Fruit fly (Drosophila melanogaster) whole organism, prepupa: Measurements from ENCODE around the gene hry.
A peak's percentile ranks its signal among the peaks of the same experiment; 100 is the strongest.

Experiments used
- Blimp-1 ChIP-seq: fragments of 200-800 bp; sonication (Bioruptor generic); optimal IDR thresholded peaks from 3 replicates; lab custom pipeline; 2017; ENCODE audit warnings: missing biosample characterization, missing genetic modification characterization, mild to moderate bottlenecking, moderate library complexity, missing genetic modification reagents
- CG10631 ChIP-seq: fragments of 200-800 bp; sonication (Bioruptor generic); optimal IDR thresholded peaks from 2 replicates; lab custom pipeline; 2016; ENCODE audit warnings: missing biosample characterization, missing genetic modification characterization
- CG11294 ChIP-seq: fragments of 200-800 bp; sonication (Bioruptor generic); IDR thresholded peaks from 2 replicates; pipeline ENCODE4 v1.3.6; 2022; ENCODE audit warnings: missing biosample characterization, missing genetic modification characterization
- CG11902 ChIP-seq: fragments of 200-800 bp; sonication (Bioruptor generic); optimal IDR thresholded peaks from 3 replicates; lab custom pipeline; 2016; ENCODE audit warnings: missing biosample characterization, missing genetic modification characterization
- CG15336 ChIP-seq: fragments of 200-800 bp; sonication (Bioruptor generic); IDR thresholded peaks from 2 replicates; pipeline ENCODE4 v1.3.6; 2022; ENCODE audit warnings: missing biosample characterization, missing genetic modification characterization
- CG3032 ChIP-seq: fragments of 200-800 bp; optimal IDR thresholded peaks from 2 replicates; lab custom pipeline; 2019; ENCODE audit warnings: missing biosample characterization, mild to moderate bottlenecking, missing genetic modification characterization, moderate library complexity
- CG32006 ChIP-seq: fragments of 200-800 bp; sonication (Bioruptor generic); optimal IDR thresholded peaks from 3 replicates; lab custom pipeline; 2017; ENCODE audit warnings: missing biosample characterization, mild to moderate bottlenecking, missing genetic modification characterization
- CG34406 ChIP-seq: fragments of 200-800 bp; sonication (Bioruptor generic); optimal IDR thresholded peaks from 3 replicates; lab custom pipeline; 2016; ENCODE audit warnings: missing biosample characterization, missing genetic modification characterization
- CG3919 ChIP-seq: fragments of 200-800 bp; sonication (Bioruptor generic); optimal IDR thresholded peaks from 3 replicates; lab custom pipeline; 2016; ENCODE audit warnings: missing biosample characterization, missing genetic modification characterization
- CG4318 ChIP-seq: fragments of 200-800 bp; sonication (Bioruptor generic); optimal IDR thresholded peaks from 3 replicates; lab custom pipeline; 2017; ENCODE audit warnings: missing biosample characterization, mild to moderate bottlenecking, missing genetic modification characterization
- CG6276 ChIP-seq: fragments of 200-800 bp; sonication (Bioruptor generic); optimal IDR thresholded peaks from 2 replicates; lab custom pipeline; 2017; ENCODE audit warnings: missing biosample characterization, mild to moderate bottlenecking, missing genetic modification characterization
- CG6792 ChIP-seq: fragments of 200-800 bp; sonication (Bioruptor generic); optimal IDR thresholded peaks from 3 replicates; lab custom pipeline; 2016; ENCODE audit warnings: missing biosample characterization, missing genetic modification characterization
- CG6808 ChIP-seq: fragments of 200-800 bp; sonication (Bioruptor generic); optimal IDR thresholded peaks from 3 replicates; lab custom pipeline; 2017; ENCODE audit warnings: missing biosample characterization, missing genetic modification characterization, mild to moderate bottlenecking, moderate library complexity, missing genetic modification reagents
- CG6854 ChIP-seq: fragments of 200-800 bp; sonication (Bioruptor generic); optimal IDR thresholded peaks from 2 replicates; lab custom pipeline; 2017; ENCODE audit warnings: missing biosample characterization, mild to moderate bottlenecking, missing genetic modification characterization
- CG7368 ChIP-seq: fragments of 200-800 bp; sonication (Bioruptor generic); optimal IDR thresholded peaks from 3 replicates; lab custom pipeline; 2016; ENCODE audit warnings: missing biosample characterization, missing genetic modification characterization
- CG8119 ChIP-seq: fragments of 200-800 bp; sonication (Bioruptor generic); IDR thresholded peaks from 3 replicates; pipeline ENCODE4 v1.3.6; 2022; ENCODE audit warnings: missing biosample characterization, missing genetic modification characterization
- Eip75B ChIP-seq: fragments of 200-800 bp; sonication (Bioruptor generic); optimal IDR thresholded peaks from 3 replicates; lab custom pipeline; 2016; ENCODE audit warnings: missing biosample characterization, missing genetic modification characterization
- Eip78C ChIP-seq: fragments of 200-800 bp; sonication (Bioruptor generic); peaks from one replicate; lab custom pipeline; 2016; ENCODE audit warnings: missing biosample characterization, missing genetic modification characterization
- Eip93F ChIP-seq: fragments of 200-800 bp; sonication (Bioruptor generic); optimal IDR thresholded peaks from 2 replicates; lab custom pipeline; 2016; ENCODE audit warnings: missing biosample characterization, mild to moderate bottlenecking, missing genetic modification characterization
- Gug ChIP-seq: fragments of 200-800 bp; sonication (Bioruptor generic); IDR thresholded peaks from 2 replicates; pipeline ENCODE4 v1.3.6; 2022; ENCODE audit warnings: missing biosample characterization, missing genetic modification characterization
- Hr38 ChIP-seq: sonication (Bioruptor generic); optimal IDR thresholded peaks from 2 replicates; lab custom pipeline; 2016; ENCODE audit warnings: missing biosample characterization, missing genetic modification characterization
- Hr39 ChIP-seq: fragments of 200-800 bp; sonication (Bioruptor generic); optimal IDR thresholded peaks from 2 replicates; lab custom pipeline; 2016; ENCODE audit warnings: missing biosample characterization, missing genetic modification characterization
- Hr4 ChIP-seq: fragments of 200-800 bp; sonication (Bioruptor generic); optimal IDR thresholded peaks from 3 replicates; lab custom pipeline; 2016; ENCODE audit warnings: missing biosample characterization, missing genetic modification characterization
- Lpt ChIP-seq: fragments of 200-800 bp; sonication (Bioruptor generic); optimal IDR thresholded peaks from 3 replicates; lab custom pipeline; 2016; ENCODE audit warnings: missing biosample characterization, missing genetic modification characterization
- Met ChIP-seq: fragments of 200-800 bp; sonication (Bioruptor generic); optimal IDR thresholded peaks from 3 replicates; lab custom pipeline; 2016; ENCODE audit warnings: missing biosample characterization, missing genetic modification characterization
- OdsH ChIP-seq: fragments of 200-800 bp; sonication (Bioruptor generic); optimal IDR thresholded peaks from 3 replicates; lab custom pipeline; 2016; ENCODE audit warnings: missing biosample characterization, missing genetic modification characterization
- Smox ChIP-seq: fragments of 200-800 bp; sonication (Bioruptor generic); optimal IDR thresholded peaks from 3 replicates; lab custom pipeline; 2016; ENCODE audit warnings: missing biosample characterization, missing genetic modification characterization
- Sox102F ChIP-seq: fragments of 200-800 bp; sonication (Bioruptor generic); optimal IDR thresholded peaks from 2 replicates; lab custom pipeline; 2016; ENCODE audit warnings: missing biosample characterization, mild to moderate bottlenecking, missing genetic modification characterization
- acj6 ChIP-seq: fragments of 200-800 bp; sonication (Bioruptor generic); optimal IDR thresholded peaks from 3 replicates; lab custom pipeline; 2016; ENCODE audit warnings: missing biosample characterization, missing genetic modification characterization
- cyc ChIP-seq: fragments of 200-800 bp; sonication (Bioruptor generic); optimal IDR thresholded peaks from 3 replicates; lab custom pipeline; 2016; ENCODE audit warnings: missing biosample characterization, missing genetic modification characterization
- dac ChIP-seq: fragments of 200-800 bp; sonication (Bioruptor generic); optimal IDR thresholded peaks from 2 replicates; lab custom pipeline; 2017; ENCODE audit warnings: missing biosample characterization, mild to moderate bottlenecking, missing genetic modification characterization
- dsx ChIP-seq: fragments of 200-800 bp; optimal IDR thresholded peaks from 3 replicates; lab custom pipeline; 2019; ENCODE audit warnings: missing biosample characterization, mild to moderate bottlenecking, missing genetic modification characterization, moderate library complexity; ENCODE audit not compliant: poor library complexity, severe bottlenecking
- eg ChIP-seq: fragments of 200-800 bp; sonication (Bioruptor generic); IDR thresholded peaks from 3 replicates; pipeline ENCODE4 v1.3.6; 2022; ENCODE audit warnings: missing biosample characterization, missing genetic modification characterization
- esn ChIP-seq: fragments of 200-800 bp; sonication (Bioruptor generic); optimal IDR thresholded peaks from 2 replicates; lab custom pipeline; 2016; ENCODE audit warnings: missing biosample characterization, mild to moderate bottlenecking, missing genetic modification characterization, moderate library complexity
- fd59A ChIP-seq: fragments of 200-800 bp; sonication (Bioruptor generic); optimal IDR thresholded peaks from 2 replicates; lab custom pipeline; 2017; ENCODE audit warnings: missing biosample characterization, mild to moderate bottlenecking, missing genetic modification characterization, missing genetic modification reagents
- fd85E ChIP-seq: fragments of 200-800 bp; sonication (Bioruptor generic); optimal IDR thresholded peaks from 3 replicates; lab custom pipeline; 2016; ENCODE audit warnings: missing biosample characterization, missing genetic modification characterization
- fkh ChIP-seq: fragments of 200-800 bp; sonication (Bioruptor generic); optimal IDR thresholded peaks from 3 replicates; lab custom pipeline; 2017; ENCODE audit warnings: missing biosample characterization, mild to moderate bottlenecking, missing genetic modification characterization, moderate library complexity
- lz ChIP-seq: fragments of 200-800 bp; sonication (Bioruptor generic); optimal IDR thresholded peaks from 3 replicates; lab custom pipeline; 2016; ENCODE audit warnings: missing biosample characterization, missing genetic modification characterization
- net ChIP-seq: fragments of 200-800 bp; sonication (Bioruptor generic); optimal IDR thresholded peaks from 3 replicates; lab custom pipeline; 2016; ENCODE audit warnings: missing biosample characterization, missing genetic modification characterization
- pdm3 ChIP-seq: fragments of 200-800 bp; sonication (Bioruptor generic); optimal IDR thresholded peaks from 3 replicates; lab custom pipeline; 2016; ENCODE audit warnings: missing biosample characterization, missing genetic modification characterization
- salr ChIP-seq, 2 experiments: fragments of 200-800 bp; sonication (Bioruptor generic); optimal IDR thresholded peaks; 3 replicates each; lab custom pipeline; 2016 to 2018; ENCODE audit warnings: missing biosample characterization in 2 of 2, missing genetic modification characterization in 2 of 2, mild to moderate bottlenecking in 1 of 2
- spab ChIP-seq: fragments of 200-800 bp; sonication (Bioruptor generic); optimal IDR thresholded peaks from 2 replicates; lab custom pipeline; 2017; ENCODE audit warnings: missing biosample characterization, mild to moderate bottlenecking, missing genetic modification characterization, missing genetic modification reagents
- ss ChIP-seq, 2 experiments: fragments of 200-800 bp; sonication (Bioruptor generic); optimal IDR thresholded peaks; 2 replicates in 1 of 2; 3 replicates in 1 of 2; lab custom pipeline; 2017 to 2018; ENCODE audit warnings: mild to moderate bottlenecking in 2 of 2, missing biosample characterization in 2 of 2, missing genetic modification characterization in 2 of 2, moderate library complexity in 1 of 2
- svp ChIP-seq: fragments of 200-800 bp; sonication (Bioruptor generic); peaks from one replicate; lab custom pipeline; 2016; ENCODE audit warnings: missing biosample characterization, missing genetic modification characterization
- topi ChIP-seq: fragments of 200-800 bp; sonication (Bioruptor generic); optimal IDR thresholded peaks from 3 replicates; lab custom pipeline; 2016; ENCODE audit warnings: missing biosample characterization, missing genetic modification characterization

Gene hry

dm6 chr3L:8640139-8640538 lies 35.4 kb upstream of the hry start, which contains the start of gene Cpr66D:
TSS of gene Cpr66D (plus strand) at chr3L:8640439.
- no peak for TF ChIP-seq acj6
- no peak for TF ChIP-seq lz
- TF ChIP-seq CG32006 (GFP tag; lab: Kevin White, UChicago): no peak
- TF ChIP-seq CG8119: 0 out of 3 replicates have a peak, but pooled peaks have one; percentile 23
- no peak for TF ChIP-seq CG6792 (GFP tag; lab: Kevin White, UChicago)
- TF ChIP-seq Hr4 (GFP tag; lab: Kevin White, UChicago): peak; percentile 34
- TF ChIP-seq esn: no peak

dm6 chr3L:8641049-8641448 lies 34.5 kb upstream of the hry start:
- TF ChIP-seq Gug (no peak), Sox102F (no peak), CG32006 (GFP tag; lab: Kevin White, UChicago) (peak; percentile 64), Hr38 (GFP tag; lab: Kevin White, UChicago) (no peak), esn (no peak), CG7368 (GFP tag; lab: Kevin White, UChicago) (no peak), eg (GFP tag; lab: Robert Waterston, UW) (peak; percentile 42; the same call in 2 of the 3 replicates), CG10631 (GFP tag; lab: Kevin White, UChicago) (no peak), Eip75B (no peak), Eip78C (peak; percentile 83), CG6792 (GFP tag; lab: Kevin White, UChicago) (peak; percentile 7), CG8119 (peak; percentile 44; the same call in 2 of the 3 replicates), dac (peak; percentile 17), spab (GFP tag; lab: Kevin White, UChicago) (no peak), topi (GFP tag; lab: Kevin White, UChicago) (no peak), CG6808 (GFP tag; lab: Kevin White, UChicago) (no peak), cyc (GFP tag; lab: Kevin White, UChicago) (no peak), fd85E (GFP tag; lab: Kevin White, UChicago) (no peak), svp (GFP tag; lab: Kevin White, UChicago) (peak; percentile 56), pdm3 (GFP tag; lab: Kevin White, UChicago) (no peak), ss (GFP tag; optimal IDR thresholded peaks at IDR 0.05; lab: Kevin White, UChicago) (no peak), CG11294 (no peak), CG3032 (no peak), salr (GFP tag; optimal IDR thresholded peaks at IDR 0.05; lab: Kevin White, UChicago) (no peak), CG34406 (GFP tag; lab: Kevin White, UChicago) (no peak), fd59A (no peak), CG6854 (GFP tag; lab: Kevin White, UChicago) (no peak), dsx (GFP tag; lab: Kevin White, UChicago) (no peak), lz (peak; percentile 35), acj6 (peak; percentile 2), Eip93F (GFP tag; lab: Kevin White, UChicago) (no peak), Smox (GFP tag; lab: Kevin White, UChicago) (no peak), OdsH (GFP tag; lab: Kevin White, UChicago) (peak; percentile 40), fkh (GFP tag; lab: Kevin White, UChicago) (no peak), net (GFP tag; lab: Kevin White, UChicago) (no peak), CG6276 (GFP tag; lab: Kevin White, UChicago) (no peak), CG11902 (GFP tag; lab: Kevin White, UChicago) (no peak), CG4318 (GFP tag; lab: Kevin White, UChicago) (peak; percentile 30), CG3919 (peak; percentile 36), Blimp-1 (GFP tag; lab: Kevin White, UChicago) (peak; percentile 85), Hr39 (no peak), CG15336 (peak; percentile 59), Met (GFP tag; lab: Kevin White, UChicago) (no peak), Hr4 (GFP tag; lab: Kevin White, UChicago) (peak; percentile 71), Lpt (GFP tag; lab: Kevin White, UChicago) (no peak)
